Worm (Caenorhabditis elegans) whole organism, L4/young adult: ENCODE results near the gene K06H6.5.

ENCODE experiments used
- W03F9.2 ChIP-seq: fragments of 150-350 bp; optimal IDR thresholded peaks from 2 replicates; lab custom pipeline; 2014; ENCODE audit warnings: missing biosample characterization, missing genetic modification characterization
- him-1 ChIP-seq: sonication (generic microtip); optimal IDR thresholded peaks from 2 replicates; lab custom pipeline; 2016; ENCODE audit warnings: missing genotype, missing genetic modification reagents, missing genetic modification characterization, missing compliant biosample characterization

ce11 chrV:534176-534575 is 42.0 kb upstream of the K06H6.5 start, which contains the start of gene nhr-132:
- TF ChIP-seq W03F9.2 (tag; lab: Kevin White, UChicago) = no peak
- no peak for TF ChIP-seq him-1
